Fruit fly (Drosophila melanogaster) whole organism, embryonic: ENCODE measurements around the gene Atg5.

ENCODE experiments used
- Antp ChIP-seq: fragments of 200-800 bp; sonication (Bioruptor generic); optimal IDR thresholded peaks from 3 replicates; lab custom pipeline; 2016; ENCODE audit warnings: missing biosample characterization, missing genetic modification characterization
- Atf3 ChIP-seq: fragments of 200-800 bp; sonication (Bioruptor generic); optimal IDR thresholded peaks from 3 replicates; lab custom pipeline; 2016; ENCODE audit warnings: missing biosample characterization, missing genetic modification characterization
- CG10543 ChIP-seq: fragments of 200-800 bp; sonication (Bioruptor generic); optimal IDR thresholded peaks from 3 replicates; lab custom pipeline; 2017; ENCODE audit warnings: missing biosample characterization, mild to moderate bottlenecking, missing genetic modification characterization, moderate library complexity
- CG12104 ChIP-seq: fragments of 200-800 bp; sonication (Bioruptor generic); optimal IDR thresholded peaks from 3 replicates; lab custom pipeline; 2016; ENCODE audit warnings: missing biosample characterization, missing genetic modification characterization
- CG12219 ChIP-seq: fragments of 200-800 bp; sonication (Bioruptor generic); optimal IDR thresholded peaks from 3 replicates; lab custom pipeline; 2018; ENCODE audit warnings: missing biosample characterization, mild to moderate bottlenecking, missing genetic modification characterization
- CG12236 ChIP-seq: fragments of 200-800 bp; sonication (Bioruptor generic); optimal IDR thresholded peaks from 2 replicates; lab custom pipeline; 2016; ENCODE audit warnings: missing biosample characterization, missing genetic modification characterization
- CG1233 ChIP-seq: fragments of 200-800 bp; sonication (Bioruptor generic); optimal IDR thresholded peaks from 4 replicates; lab custom pipeline; 2018; ENCODE audit warnings: missing biosample characterization, mild to moderate bottlenecking, missing genetic modification characterization
- CG13296 ChIP-seq: fragments of 200-800 bp; sonication (Bioruptor generic); optimal IDR thresholded peaks from 3 replicates; lab custom pipeline; 2018; ENCODE audit warnings: missing biosample characterization, mild to moderate bottlenecking, missing genetic modification characterization
- CG13775 ChIP-seq: fragments of 200-800 bp; sonication (Bioruptor generic); optimal IDR thresholded peaks from 3 replicates; lab custom pipeline; 2017; ENCODE audit warnings: missing biosample characterization, mild to moderate bottlenecking, missing genetic modification characterization
- CG14441 ChIP-seq: fragments of 200-800 bp; sonication (Bioruptor generic); IDR thresholded peaks from 2 replicates; pipeline ENCODE4 v1.3.6; 2022; ENCODE audit warnings: missing biosample characterization, missing genetic modification characterization
- CG1647 ChIP-seq: fragments of 200-800 bp; sonication (Bioruptor generic); optimal IDR thresholded peaks from 3 replicates; lab custom pipeline; 2016; ENCODE audit warnings: missing biosample characterization, missing genetic modification characterization
- CG16813 ChIP-seq: fragments of 200-800 bp; sonication (Bioruptor generic); IDR thresholded peaks from 3 replicates; pipeline ENCODE4 v1.3.6; 2022; ENCODE audit warnings: missing biosample characterization, missing genetic modification characterization; ENCODE audit not compliant: partially characterized antibody
- CG17328 ChIP-seq: fragments of 200-800 bp; sonication (Bioruptor generic); IDR thresholded peaks from 2 replicates; pipeline ENCODE4 v1.3.6; 2022; ENCODE audit warnings: missing biosample characterization, missing genetic modification characterization
- CG18262 ChIP-seq: fragments of 200-800 bp; optimal IDR thresholded peaks from 3 replicates; lab custom pipeline; 2019; ENCODE audit warnings: missing biosample characterization, mild to moderate bottlenecking, missing genetic modification characterization, moderate library complexity
- CG18619 ChIP-seq: fragments of 200-800 bp; sonication (Bioruptor generic); optimal IDR thresholded peaks from 3 replicates; lab custom pipeline; 2017; ENCODE audit warnings: missing biosample characterization, mild to moderate bottlenecking, missing genetic modification characterization
- CG32767 ChIP-seq: fragments of 200-800 bp; sonication (Bioruptor generic); IDR thresholded peaks from 2 replicates; pipeline ENCODE4 v1.3.6; 2022; ENCODE audit warnings: missing biosample characterization, missing genetic modification characterization
- CG34376 ChIP-seq: fragments of 200-800 bp; sonication (Bioruptor generic); optimal IDR thresholded peaks from 2 replicates; lab custom pipeline; 2018; ENCODE audit warnings: missing biosample characterization, mild to moderate bottlenecking, missing genetic modification characterization
- CG42726 ChIP-seq: fragments of 200-800 bp; sonication (Bioruptor generic); IDR thresholded peaks from 2 replicates; pipeline ENCODE4 v1.3.6; 2022; ENCODE audit warnings: missing biosample characterization, missing genetic modification characterization; ENCODE audit not compliant: partially characterized antibody
- CG7271 ChIP-seq: fragments of 200-800 bp; sonication (Bioruptor generic); optimal IDR thresholded peaks from 2 replicates; lab custom pipeline; 2018; ENCODE audit warnings: missing biosample characterization, mild to moderate bottlenecking, missing genetic modification characterization, moderate library complexity
- CG8290 ChIP-seq, 3 experiments: fragments of 200-800 bp; sonication (Bioruptor generic); optimal IDR thresholded peaks; 2 replicates each; lab custom pipeline; 2016 to 2019; ENCODE audit warnings: missing biosample characterization in 3 of 3, missing genetic modification characterization in 3 of 3, mild to moderate bottlenecking in 2 of 3, moderate library complexity in 1 of 3
- CrebB ChIP-seq: fragments of 200-800 bp; sonication (Bioruptor generic); optimal IDR thresholded peaks from 3 replicates; lab custom pipeline; 2018; ENCODE audit warnings: missing biosample characterization, mild to moderate bottlenecking, missing genetic modification characterization
- Dbx ChIP-seq: fragments of 200-800 bp; sonication (Bioruptor generic); IDR thresholded peaks from 3 replicates; pipeline ENCODE4 v1.3.6; 2022; ENCODE audit warnings: missing biosample characterization, missing genetic modification characterization
- ERR ChIP-seq: fragments of 200-800 bp; sonication (Bioruptor generic); optimal IDR thresholded peaks from 2 replicates; lab custom pipeline; 2016; ENCODE audit warnings: missing biosample characterization, missing genetic modification characterization
- Eip74EF ChIP-seq, 2 experiments: fragments of 200-800 bp in 1 of 2; fragments of >200 bp in 1 of 2; sonication (Bioruptor generic) in 1 of 2; optimal IDR thresholded peaks; 2 replicates each; lab custom pipeline; 2017 to 2019; ENCODE audit warnings: missing biosample characterization in 2 of 2, missing genetic modification characterization in 2 of 2, mild to moderate bottlenecking in 1 of 2, moderate library complexity in 1 of 2
- HHEX ChIP-seq: fragments of 200-800 bp; sonication (Bioruptor generic); optimal IDR thresholded peaks from 3 replicates; lab custom pipeline; 2017; ENCODE audit warnings: missing biosample characterization, mild to moderate bottlenecking, missing genetic modification characterization, missing genetic modification reagents
- HLHmδ ChIP-seq: fragments of 200-800 bp; sonication (Bioruptor generic); optimal IDR thresholded peaks from 2 replicates; lab custom pipeline; 2018; ENCODE audit warnings: missing biosample characterization, mild to moderate bottlenecking, missing genetic modification characterization, moderate library complexity
- HmgD ChIP-seq: fragments of 200-800 bp; sonication (Bioruptor generic); optimal IDR thresholded peaks from 3 replicates; lab custom pipeline; 2016; ENCODE audit warnings: missing biosample characterization, missing genetic modification characterization
- Med ChIP-seq: fragments of 200-800 bp; sonication (Bioruptor generic); peaks from one replicate; lab custom pipeline; 2016; ENCODE audit warnings: missing biosample characterization, missing genetic modification characterization, mild to moderate bottlenecking, inconsistent platforms, moderate library complexity
- Nf-YA ChIP-seq: fragments of 200-800 bp; sonication (Bioruptor generic); IDR thresholded peaks from 2 replicates; pipeline ENCODE4 v1.3.6; 2022; ENCODE audit warnings: missing biosample characterization, missing genetic modification characterization
- PHDP ChIP-seq: fragments of 200-800 bp; sonication (Bioruptor generic); optimal IDR thresholded peaks from 3 replicates; lab custom pipeline; 2018; ENCODE audit warnings: missing biosample characterization, mild to moderate bottlenecking, missing genetic modification characterization, moderate library complexity
- Ptx1 ChIP-seq: fragments of 200-800 bp; sonication (Bioruptor generic); IDR thresholded peaks from 2 replicates; pipeline ENCODE4 v1.3.6; 2022; ENCODE audit warnings: missing biosample characterization, missing genetic modification characterization
- al ChIP-seq: fragments of 200-800 bp; sonication (Bioruptor generic); IDR thresholded peaks from 2 replicates; pipeline ENCODE4 v1.3.6; 2022; ENCODE audit warnings: missing biosample characterization, missing genetic modification characterization
- ap ChIP-seq: fragments of 200-800 bp; sonication (Bioruptor generic); IDR thresholded peaks from 2 replicates; pipeline ENCODE4 v1.3.6; 2022; ENCODE audit warnings: missing biosample characterization, missing genetic modification characterization
- bbx ChIP-seq: fragments of 200-800 bp; sonication (Bioruptor generic); IDR thresholded peaks from 2 replicates; pipeline ENCODE4 v1.3.6; 2022; ENCODE audit warnings: missing biosample characterization, missing genetic modification characterization; ENCODE audit not compliant: partially characterized antibody
- cato ChIP-seq: fragments of 200-800 bp; sonication (Bioruptor generic); optimal IDR thresholded peaks from 2 replicates; lab custom pipeline; 2016; ENCODE audit warnings: missing biosample characterization, missing genetic modification characterization, borderline replicate concordance
- corto ChIP-seq: fragments of 200-800 bp; sonication (Bioruptor generic); optimal IDR thresholded peaks from 2 replicates; lab custom pipeline; 2016; ENCODE audit warnings: missing biosample characterization, mild to moderate bottlenecking, missing genetic modification characterization, moderate library complexity
- dimm ChIP-seq: fragments of 200-800 bp; sonication (Bioruptor generic); IDR thresholded peaks from 2 replicates; pipeline ENCODE4 v1.3.6; 2022; ENCODE audit warnings: missing biosample characterization, missing genetic modification characterization
- dmrt99B ChIP-seq: fragments of 200-800 bp; sonication (Bioruptor generic); optimal IDR thresholded peaks from 2 replicates; lab custom pipeline; 2018; ENCODE audit warnings: missing biosample characterization, mild to moderate bottlenecking, missing genetic modification characterization, moderate library complexity
- ems ChIP-seq: fragments of 200-800 bp; sonication (Bioruptor generic); optimal IDR thresholded peaks from 3 replicates; lab custom pipeline; 2016; ENCODE audit warnings: missing biosample characterization, missing genetic modification characterization
- esg ChIP-seq: fragments of 200-800 bp; sonication (Bioruptor generic); conservative IDR thresholded peaks from 2 replicates; pipeline ENCODE4 v1.3.6; 2022; ENCODE audit warnings: missing biosample characterization, missing genetic modification characterization
- ewg ChIP-seq: fragments of 200-800 bp; sonication (Bioruptor generic); optimal IDR thresholded peaks from 3 replicates; lab custom pipeline; 2017; ENCODE audit warnings: mild to moderate bottlenecking, missing biosample characterization, missing genetic modification reagents, missing genetic modification characterization
- fd3F ChIP-seq: fragments of 200-800 bp; sonication (Bioruptor generic); optimal IDR thresholded peaks from 2 replicates; lab custom pipeline; 2018; ENCODE audit warnings: missing biosample characterization, mild to moderate bottlenecking, missing genetic modification characterization, moderate library complexity
- fd64A ChIP-seq: fragments of 200-800 bp; sonication (Bioruptor generic); optimal IDR thresholded peaks from 3 replicates; lab custom pipeline; 2018; ENCODE audit warnings: missing biosample characterization, mild to moderate bottlenecking, missing genetic modification characterization
- lola ChIP-seq, 3 experiments: fragments of >200 bp in 2 of 3; fragments of 200-800 bp in 1 of 3; sonication (Bioruptor generic) in 1 of 3; optimal IDR thresholded peaks; 2 replicates each; lab custom pipeline; 2017 to 2019; ENCODE audit warnings: missing biosample characterization in 3 of 3, missing genetic modification characterization in 3 of 3, mild to moderate bottlenecking in 1 of 3, moderate library complexity in 1 of 3
- mld ChIP-seq: fragments of 200-800 bp; sonication (Bioruptor generic); IDR thresholded peaks from 3 replicates; pipeline ENCODE4 v1.3.6; 2022; ENCODE audit warnings: missing biosample characterization, missing genetic modification characterization; ENCODE audit not compliant: partially characterized antibody
- org-1 ChIP-seq: fragments of 200-800 bp; sonication (Bioruptor generic); optimal IDR thresholded peaks from 2 replicates; lab custom pipeline; 2017; ENCODE audit warnings: missing biosample characterization, missing genetic modification characterization
- sima ChIP-seq: fragments of 200-800 bp; sonication (Bioruptor generic); optimal IDR thresholded peaks from 2 replicates; lab custom pipeline; 2016; ENCODE audit warnings: missing biosample characterization, missing genetic modification characterization
- unpg ChIP-seq: fragments of 200-800 bp; sonication (Bioruptor generic); optimal IDR thresholded peaks from 3 replicates; lab custom pipeline; 2018; ENCODE audit warnings: missing biosample characterization, mild to moderate bottlenecking, missing genetic modification characterization, moderate library complexity

The Atg5 gene

DNA sequence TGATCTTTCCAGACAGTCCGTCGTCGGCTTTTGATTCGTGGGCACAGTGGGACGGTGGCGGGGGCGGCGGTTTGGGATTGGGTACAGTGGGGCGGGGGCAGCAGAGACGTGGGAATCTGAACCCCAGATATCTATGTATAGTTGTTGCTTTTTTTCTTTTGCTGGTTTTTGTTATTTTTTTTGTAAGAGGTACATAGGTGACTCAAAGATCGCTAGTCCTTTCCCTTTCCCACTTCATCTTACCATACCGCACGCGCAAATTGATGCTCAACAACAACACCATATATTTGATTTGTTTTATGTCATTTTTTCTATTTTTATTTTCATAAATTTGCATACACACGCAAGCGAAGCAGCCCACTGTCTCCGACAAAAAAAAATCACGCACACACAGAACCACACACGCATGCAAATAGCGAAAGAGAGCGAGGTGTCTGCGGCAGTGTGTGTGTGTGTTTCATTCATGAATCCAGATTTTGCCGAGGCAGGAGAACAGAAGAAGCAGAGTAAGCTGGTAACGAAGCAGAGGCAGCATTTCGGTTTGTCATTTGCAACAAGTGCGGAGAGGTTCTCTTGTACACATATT lies 17.7 kb downstream of the Atg5 start (continued):
- TF ChIP-seq CG1647 (GFP tag; lab: Kevin White, UChicago) (peak; percentile 16), HmgD (GFP tag; lab: Kevin White, UChicago) (no peak), ap (GFP tag; lab: Robert Waterston, UW) (peak; percentile 55), CG32767 (GFP tag; lab: Robert Waterston, UW) (peak; percentile 65; the same call in 1 of the 2 replicates), Atf3 (GFP tag; lab: Kevin White, UChicago) (no peak), fd64A (GFP tag; lab: Kevin White, UChicago) (peak; percentile 13), CG18619 (GFP tag; lab: Kevin White, UChicago) (peak; percentile 58), HLHmδ (GFP tag; lab: Kevin White, UChicago) (no peak), ewg (peak; percentile 50), sima (GFP tag; lab: Kevin White, UChicago) (no peak), Ptx1 (GFP tag; lab: Robert Waterston, UW) (peak; percentile 65), CG14441 (peak; percentile 41; the same call in 1 of the 2 replicates), HHEX (GFP tag; lab: Kevin White, UChicago) (peak; percentile 46), PHDP (tag; lab: Kevin White, UChicago) (peak; percentile 43), Dbx (0 out of 3 replicates have a peak, but pooled peaks have one; percentile 41), ERR (GFP tag; lab: Kevin White, UChicago) (no peak), dimm (0 out of 2 replicates have a peak, but pooled peaks have one; percentile 30), esg (GFP tag; lab: Robert Waterston, UW) (peak; percentile 53; the same call in 1 of the 2 replicates), CG13775 (peak; percentile 71), CG16813 (GFP tag; lab: Robert Waterston, UW) (no peak), CG12236 (GFP tag; lab: Kevin White, UChicago) (no peak), CG12104 (no peak), CG1233 (GFP tag; lab: Kevin White, UChicago) (peak; percentile 29), bbx (GFP tag; lab: Robert Waterston, UW) (no peak), ems (GFP tag; lab: Kevin White, UChicago) (no peak), Antp (peak; percentile 17), fd3F (peak; percentile 12), org-1 (peak; percentile 2), al (GFP tag; lab: Robert Waterston, UW) (peak; percentile 40; the same call in 1 of the 2 replicates), CG13296 (GFP tag; lab: Kevin White, UChicago) (no peak), cato (GFP tag; lab: Kevin White, UChicago) (no peak), CG17328 (GFP tag; lab: Robert Waterston, UW) (peak; percentile 43; the same call in 1 of the 2 replicates), unpg (GFP tag; lab: Kevin White, UChicago) (peak; percentile 63), Nf-YA (GFP tag; lab: Robert Waterston, UW) (no peak), dmrt99B (tag; lab: Kevin White, UChicago) (peak; percentile 69), Med (GFP tag; lab: Kevin White, UChicago) (peak; percentile 91), mld (GFP tag; lab: Robert Waterston, UW) (no peak), corto (GFP tag; lab: Kevin White, UChicago) (no peak), Eip74EF (GFP tag; optimal IDR thresholded peaks at IDR 0.05; lab: Kevin White, UChicago) (peak in 1 of 2 experiments; percentile 20), lola (GFP tag; optimal IDR thresholded peaks at IDR 0.05; lab: Kevin White, UChicago) (peak in 1 of 3 experiments; percentile 57), CG8290 (GFP tag; optimal IDR thresholded peaks at IDR 0.05; lab: Kevin White, UChicago) (peak; percentile 35), CG8290 (tag; optimal IDR thresholded peaks at IDR 0.05; lab: Kevin White, UChicago) (no peak), CG42726 (GFP tag; lab: Robert Waterston, UW) (no peak), CG10543 (GFP tag; lab: Kevin White, UChicago) (no peak), CG7271 (no peak), CG12219 (GFP tag; lab: Kevin White, UChicago) (peak; percentile 18), CrebB (tag; lab: Kevin White, UChicago) (no peak), CG18262 (tag; lab: Kevin White, UChicago) (peak; percentile 62), CG34376 (GFP tag; lab: Kevin White, UChicago) (no peak)
